Fruit fly (Drosophila melanogaster) whole organism, embryonic: ENCODE measurements around the gene Bgb.

Source experiments
- Adf1 ChIP-seq: fragments of 200-800 bp; sonication (Bioruptor generic); IDR thresholded peaks from 2 replicates; pipeline ENCODE4 v1.3.6; 2022; ENCODE audit warnings: missing biosample characterization, missing genetic modification characterization
- CG18476 ChIP-seq: fragments of 200-800 bp; sonication (Bioruptor generic); optimal IDR thresholded peaks from 2 replicates; lab custom pipeline; 2016; ENCODE audit warnings: missing biosample characterization, mild to moderate bottlenecking, missing genetic modification characterization
- Hmr ChIP-seq: fragments of 200-800 bp; sonication (Bioruptor generic); optimal IDR thresholded peaks from 3 replicates; lab custom pipeline; 2017; ENCODE audit warnings: mild to moderate bottlenecking, missing biosample characterization, missing genetic modification reagents, missing genetic modification characterization
- wor ChIP-seq: fragments of 200-800 bp; sonication (Bioruptor generic); IDR thresholded peaks from 2 replicates; pipeline ENCODE4 v1.3.6; 2022; ENCODE audit warnings: missing biosample characterization, missing genetic modification characterization

dm6 chr3L:1614465-1615084 is 24.9 kb upstream of the Bgb start:
- TF ChIP-seq Adf1 (GFP tag; lab: Robert Waterston, UW): peak; percentile 13; the same call in 1 of the 2 replicates
- no peak for TF ChIP-seq CG18476 (GFP tag; lab: Kevin White, UChicago)
- TF ChIP-seq wor (GFP tag; lab: Robert Waterston, UW): no peak
- TF ChIP-seq Hmr (GFP tag; lab: Kevin White, UChicago): no peak
